Worm (Caenorhabditis elegans) whole organism, L3 larva: ENCODE data around the gene cif-1.
A peak's percentile ranks its signal among the peaks of the same experiment; 100 is the strongest.

Experiments used
- aly-2 ChIP-seq: fragments of 150-350 bp; optimal IDR thresholded peaks from 2 replicates; lab custom pipeline; 2014; ENCODE audit warnings: missing biosample characterization, missing genetic modification characterization
- ama-1 ChIP-seq: fragments of 150-350 bp; optimal IDR thresholded peaks from 2 replicates; lab custom pipeline; 2018
- ceh-82 ChIP-seq: fragments of 150-350 bp; optimal IDR thresholded peaks from 2 replicates; lab custom pipeline; 2014; ENCODE audit warnings: missing biosample characterization, missing genetic modification characterization
- ceh-9 ChIP-seq: sonication (generic microtip); optimal IDR thresholded peaks from 2 replicates; lab custom pipeline; 2018; ENCODE audit warnings: missing biosample characterization, missing genetic modification characterization
- daf-12 ChIP-seq: fragments of 150-350 bp; optimal IDR thresholded peaks from 2 replicates; lab custom pipeline; 2014; ENCODE audit warnings: missing biosample characterization, missing genetic modification reagents, missing genetic modification characterization
- egl-5 ChIP-seq: fragments of 150-350 bp; optimal IDR thresholded peaks from 2 replicates; lab custom pipeline; 2017; ENCODE audit warnings: missing biosample characterization, missing genetic modification reagents, missing genetic modification characterization, inconsistent platforms
- elt-1 ChIP-seq: fragments of 150-350 bp; optimal IDR thresholded peaks from 2 replicates; lab custom pipeline; 2014; ENCODE audit warnings: missing biosample characterization, missing genetic modification characterization
- elt-2 ChIP-seq: sonication (generic microtip); optimal IDR thresholded peaks from 2 replicates; lab custom pipeline; 2016; ENCODE audit warnings: missing genetic modification reagents, mild to moderate bottlenecking, missing genetic modification characterization, missing compliant biosample characterization
- elt-3 ChIP-seq, 3 experiments: fragments of 150-350 bp in 1 of 3; sonication (generic microtip) in 2 of 3; optimal IDR thresholded peaks; 2 replicates in 2 of 3; 4 replicates in 1 of 3; lab custom pipeline; 2014 to 2017; ENCODE audit warnings: missing biosample characterization in 3 of 3, missing genetic modification characterization in 3 of 3
- eor-1 ChIP-seq, 2 experiments: fragments of 150-350 bp; optimal IDR thresholded peaks; 2 replicates each; lab custom pipeline; 2014 to 2018; ENCODE audit warnings: missing biosample characterization in 2 of 2, missing genetic modification characterization in 2 of 2
- fkh-2 ChIP-seq: fragments of 150-350 bp; optimal IDR thresholded peaks from 2 replicates; lab custom pipeline; 2014; ENCODE audit warnings: missing biosample characterization, missing genetic modification reagents, missing genetic modification characterization
- fos-1 ChIP-seq: fragments of 150-350 bp; optimal IDR thresholded peaks from 2 replicates; lab custom pipeline; 2014; ENCODE audit warnings: missing biosample characterization, missing genetic modification characterization
- hmg-11 ChIP-seq: sonication (generic microtip); optimal IDR thresholded peaks from 2 replicates; lab custom pipeline; 2016; ENCODE audit warnings: missing genetic modification characterization, missing compliant biosample characterization
- jun-1 ChIP-seq: fragments of 150-350 bp; optimal IDR thresholded peaks from 2 replicates; lab custom pipeline; 2014; ENCODE audit warnings: missing biosample characterization, missing genetic modification reagents, missing genetic modification characterization
- lin-15B ChIP-seq: fragments of 150-350 bp; optimal IDR thresholded peaks from 2 replicates; lab custom pipeline; 2014; ENCODE audit warnings: missing biosample characterization, missing genetic modification characterization
- mdl-1 ChIP-seq: fragments of 150-350 bp; optimal IDR thresholded peaks from 2 replicates; lab custom pipeline; 2014; ENCODE audit warnings: missing biosample characterization, missing genetic modification characterization
- mml-1 ChIP-seq: fragments of 150-350 bp; sonication (generic microtip); optimal IDR thresholded peaks from 3 replicates; lab custom pipeline; 2014; ENCODE audit warnings: missing biosample characterization, missing genetic modification characterization
- nfya-1 ChIP-seq: sonication (generic microtip); optimal IDR thresholded peaks from 2 replicates; lab custom pipeline; 2017; ENCODE audit warnings: missing genetic modification characterization, mild to moderate bottlenecking, missing compliant biosample characterization, antibody characterized with exemption, moderate library complexity; ENCODE audit not compliant: insufficient read depth
- nhr-11 ChIP-seq: fragments of 150-350 bp; optimal IDR thresholded peaks from 2 replicates; lab custom pipeline; 2014; ENCODE audit warnings: missing biosample characterization, missing genetic modification characterization
- nhr-12 ChIP-seq: fragments of 150-350 bp; optimal IDR thresholded peaks from 2 replicates; lab custom pipeline; 2014; ENCODE audit warnings: missing biosample characterization, missing genetic modification characterization
- nhr-23 ChIP-seq: fragments of 150-350 bp; optimal IDR thresholded peaks from 2 replicates; lab custom pipeline; 2014; ENCODE audit warnings: missing biosample characterization, missing genetic modification reagents, missing genetic modification characterization
- nhr-237 ChIP-seq: fragments of 150-350 bp; optimal IDR thresholded peaks from 2 replicates; lab custom pipeline; 2014; ENCODE audit warnings: missing biosample characterization, missing genetic modification characterization
- nhr-25 ChIP-seq: sonication (generic microtip); optimal IDR thresholded peaks from 2 replicates; lab custom pipeline; 2017; ENCODE audit warnings: missing biosample characterization, missing genetic modification characterization
- nhr-28 ChIP-seq: fragments of 150-350 bp; optimal IDR thresholded peaks from 2 replicates; lab custom pipeline; 2014; ENCODE audit warnings: missing biosample characterization, missing genetic modification characterization
- nhr-43 ChIP-seq: sonication (generic microtip); optimal IDR thresholded peaks from 2 replicates; lab custom pipeline; 2016; ENCODE audit warnings: mild to moderate bottlenecking, missing genetic modification characterization, missing compliant biosample characterization; ENCODE audit not compliant: poor library complexity, severe bottlenecking
- nhr-67 ChIP-seq: fragments of 150-350 bp; optimal IDR thresholded peaks from 2 replicates; lab custom pipeline; 2014; ENCODE audit warnings: missing biosample characterization, missing genetic modification characterization
- nhr-76 ChIP-seq: fragments of 150-350 bp; sonication (generic microtip); optimal IDR thresholded peaks from 5 replicates; lab custom pipeline; 2014; ENCODE audit warnings: missing biosample characterization, missing genetic modification characterization
- nhr-77 ChIP-seq: fragments of 150-350 bp; optimal IDR thresholded peaks from 2 replicates; lab custom pipeline; 2014; ENCODE audit warnings: missing biosample characterization, missing genetic modification characterization
- pha-4 ChIP-seq: fragments of 150-350 bp; optimal IDR thresholded peaks from 2 replicates; lab custom pipeline; 2014; ENCODE audit warnings: missing biosample characterization, missing genetic modification reagents, missing genetic modification characterization
- pqm-1 ChIP-seq: fragments of 150-350 bp; optimal IDR thresholded peaks from 2 replicates; lab custom pipeline; 2017; ENCODE audit warnings: missing biosample characterization, missing genetic modification characterization, inconsistent platforms
- sea-2 ChIP-seq: fragments of 150-350 bp; sonication (generic microtip); optimal IDR thresholded peaks from 4 replicates; lab custom pipeline; 2014; ENCODE audit warnings: missing biosample characterization, missing genetic modification reagents, missing genetic modification characterization
- skn-1 ChIP-seq: fragments of 150-350 bp; optimal IDR thresholded peaks from 2 replicates; lab custom pipeline; 2014; ENCODE audit warnings: missing biosample characterization, missing genetic modification characterization
- snpc-4 ChIP-seq: fragments of 150-350 bp; optimal IDR thresholded peaks from 2 replicates; lab custom pipeline; 2014; ENCODE audit warnings: missing biosample characterization, missing genetic modification characterization
- tbx-2 ChIP-seq: sonication (generic microtip); optimal IDR thresholded peaks from 2 replicates; lab custom pipeline; 2016; ENCODE audit warnings: mild to moderate bottlenecking, missing genetic modification characterization, missing compliant biosample characterization
- unc-39 ChIP-seq: sonication (generic microtip); optimal IDR thresholded peaks from 4 replicates; lab custom pipeline; 2017; ENCODE audit warnings: missing biosample characterization, missing genetic modification characterization
- unc-62 ChIP-seq: fragments of 150-350 bp; sonication (generic microtip); optimal IDR thresholded peaks from 4 replicates; lab custom pipeline; 2014; ENCODE audit warnings: missing biosample characterization, missing genetic modification reagents, missing genetic modification characterization
- zag-1 ChIP-seq: fragments of 150-350 bp; optimal IDR thresholded peaks from 2 replicates; lab custom pipeline; 2014; ENCODE audit warnings: missing biosample characterization, missing genetic modification characterization
- ztf-11 ChIP-seq: fragments of 150-350 bp; optimal IDR thresholded peaks from 2 replicates; lab custom pipeline; 2014; ENCODE audit warnings: missing biosample characterization, missing genetic modification characterization
- ztf-4 ChIP-seq: fragments of 150-350 bp; optimal IDR thresholded peaks from 2 replicates; lab custom pipeline; 2014; ENCODE audit warnings: missing biosample characterization, missing genetic modification characterization

The cif-1 gene

ce11 chrIV:4710459-4710858 lies at the start of gene cif-1:
Gene cif-1 (minus strand): TSS chrIV:4710755.
- TF ChIP-seq nhr-77 (tag; lab: Kevin White, UChicago): no peak
- no peak for TF ChIP-seq ceh-9

ce11 chrIV:4758659-4759058 lies 48.1 kb upstream of the cif-1 start, which contains the start of gene Y17G9B.8:
Gene Y17G9B.8 (minus strand): TSS chrIV:4758840.
- TF ChIP-seq ceh-9 (no peak), unc-39 (tag; lab: Kevin White, UChicago) (no peak), nfya-1 (no peak), jun-1 (tag; lab: Kevin White, UChicago) (no peak), nhr-43 (tag; lab: Kevin White, UChicago) (no peak), mml-1 (tag; lab: Kevin White, UChicago) (no peak), pha-4 (no peak), nhr-77 (tag; lab: Kevin White, UChicago) (no peak), ztf-4 (tag; lab: Kevin White, UChicago) (no peak), fos-1 (tag; lab: Kevin White, UChicago) (no peak), elt-3 (tag; optimal IDR thresholded peaks at IDR 0.05; lab: Kevin White, UChicago) (no peak), ceh-82 (tag; lab: Kevin White, UChicago) (no peak), skn-1 (tag; lab: Kevin White, UChicago) (no peak), nhr-11 (tag; lab: Kevin White, UChicago) (no peak), nhr-12 (tag; lab: Kevin White, UChicago) (no peak)

DNA sequence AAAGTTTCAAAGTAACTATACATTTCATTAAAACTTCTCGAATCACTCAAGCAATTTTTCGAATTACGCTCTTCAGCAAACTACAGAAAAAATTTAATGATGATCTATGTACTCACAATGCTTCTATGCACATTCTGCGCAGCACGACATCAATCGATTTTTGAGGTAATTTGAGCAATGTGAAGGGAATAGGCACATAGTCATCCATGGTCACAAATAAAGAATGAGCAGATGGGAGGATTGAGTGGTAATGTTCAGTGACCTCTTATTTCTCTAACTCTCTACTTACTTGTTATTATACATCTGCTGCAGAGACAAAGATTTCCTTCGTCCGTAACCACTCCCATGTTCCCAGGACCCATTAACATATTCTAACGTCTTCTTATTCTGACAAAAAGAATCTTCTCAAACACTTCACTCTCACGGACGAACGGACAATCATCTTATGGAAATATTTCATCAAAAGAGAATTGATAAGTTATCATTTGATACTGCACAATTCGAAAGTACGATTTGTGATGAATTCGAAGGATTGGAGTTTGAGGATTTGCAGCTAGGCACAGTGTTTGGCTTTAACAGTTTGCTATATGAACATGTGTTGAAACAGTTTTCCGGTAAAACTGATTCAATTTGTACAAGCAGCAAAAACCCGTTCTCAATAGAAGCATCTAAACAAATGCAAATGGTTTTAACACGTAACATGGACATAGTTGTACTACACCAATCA lies 45.5 kb upstream of the cif-1 start, which contains the start of the genes fbxb-77 and Y17G9B.11:
Gene fbxb-77 (minus strand): TSS at position 229 of the 727 bp plus-strand sequence.
Gene Y17G9B.11 (plus strand): TSS at position 677 of the 727 bp plus-strand sequence.
- TF ChIP-seq fos-1 (tag; lab: Kevin White, UChicago) (no peak), mdl-1 (tag; lab: Kevin White, UChicago) (no peak), elt-2 (no peak), aly-2 (tag; lab: Kevin White, UChicago) (no peak), nhr-28 (no peak), lin-15B (tag; lab: Kevin White, UChicago) (no peak), pha-4 (no peak), sea-2 (GFP tag; lab: Kevin White, UChicago) (no peak), eor-1 (tag; optimal IDR thresholded peaks at IDR 0.05; lab: Kevin White, UChicago) (no peak), nhr-77 (tag; lab: Kevin White, UChicago) (no peak), egl-5 (no peak)

ce11 chrIV:4751814-4752213 lies 41.3 kb upstream of the cif-1 start, which contains the start of gene Y17G9B.4:
Gene Y17G9B.4 (plus strand): TSS chrIV:4752119.
- TF ChIP-seq sea-2 (GFP tag; lab: Kevin White, UChicago) (no peak), fkh-2 (tag; lab: Kevin White, UChicago) (no peak), ceh-9 (no peak), zag-1 (tag; lab: Kevin White, UChicago) (no peak), elt-3 (tag; optimal IDR thresholded peaks at IDR 0.05; lab: Kevin White, UChicago) (no peak), ztf-4 (tag; lab: Kevin White, UChicago) (no peak)

ce11 chrIV:4749728-4750278 lies 39.2 kb upstream of the cif-1 start, which contains the start of the genes rpl-20 and Y17G9B.5:
Gene rpl-20 (minus strand): TSS chrIV:4749778.
Gene Y17G9B.5 (plus strand): TSS chrIV:4750240.
- TF ChIP-seq jun-1 (tag; lab: Kevin White, UChicago): peak; percentile 99
- TF ChIP-seq elt-3 (tag; optimal IDR thresholded peaks at IDR 0.05; lab: Kevin White, UChicago): peak; percentile 94 to 97 (median 94)
- peak; percentile 39 for TF ChIP-seq nhr-237 (tag; lab: Kevin White, UChicago)
- peak; percentile 97 for TF ChIP-seq elt-1 (tag; lab: Kevin White, UChicago)
- peak; percentile 31 for TF ChIP-seq mdl-1 (tag; lab: Kevin White, UChicago)
- TF ChIP-seq ceh-9: no peak
- peak; percentile 98 for TF ChIP-seq elt-2
- peak; percentile 90 for TF ChIP-seq nhr-76 (tag; lab: Kevin White, UChicago)
- peak; percentile 100 for TF ChIP-seq nhr-23 (tag; lab: Kevin White, UChicago)
- peak; percentile 100 for TF ChIP-seq lin-15B (tag; lab: Kevin White, UChicago)
- TF ChIP-seq nhr-43 (tag; lab: Kevin White, UChicago): peak; percentile 99
- peak; percentile 98 for TF ChIP-seq tbx-2 (tag; lab: Kevin White, UChicago)
- TF ChIP-seq daf-12 (tag; lab: Kevin White, UChicago): peak; percentile 87
- TF ChIP-seq unc-62 (GFP tag; lab: Kevin White, UChicago): peak; percentile 97
- TF ChIP-seq nhr-25: peak; percentile 100
- TF ChIP-seq nfya-1: peak; percentile 100
- TF ChIP-seq nhr-67 (tag; lab: Kevin White, UChicago): peak; percentile 67
- no peak for TF ChIP-seq nhr-12 (tag; lab: Kevin White, UChicago)
- TF ChIP-seq eor-1 (tag; optimal IDR thresholded peaks at IDR 0.05; lab: Kevin White, UChicago): no peak
- peak; percentile 98 for TF ChIP-seq ceh-82 (tag; lab: Kevin White, UChicago)
- TF ChIP-seq mml-1 (tag; lab: Kevin White, UChicago): no peak
- peak; percentile 64 for TF ChIP-seq ztf-11 (tag; lab: Kevin White, UChicago)
- TF ChIP-seq nhr-28: peak; percentile 98
- TF ChIP-seq snpc-4 (tag; lab: Kevin White, UChicago): peak; percentile 98
- TF ChIP-seq nhr-77 (tag; lab: Kevin White, UChicago): peak; percentile 97
- peak; percentile 100 for TF ChIP-seq hmg-11 (tag; lab: Kevin White, UChicago)
- peak; percentile 91 for TF ChIP-seq ama-1 (lab: Kevin White, UChicago)
- peak; percentile 97 for TF ChIP-seq skn-1 (tag; lab: Kevin White, UChicago)
- peak; percentile 100 for TF ChIP-seq pqm-1 (tag; lab: Kevin White, UChicago)
- TF ChIP-seq aly-2 (tag; lab: Kevin White, UChicago): peak; percentile 97
- peak; percentile 83 for TF ChIP-seq fkh-2 (tag; lab: Kevin White, UChicago)
- peak; percentile 42 for TF ChIP-seq unc-39 (tag; lab: Kevin White, UChicago)
